Fruit fly (Drosophila melanogaster): ENCODE data around the gene mdlc.

- TF ChIP-seq psq (optimal IDR thresholded peaks at IDR 0.05) = no peak
- TF ChIP-seq usp (GFP tag; optimal IDR thresholded peaks at IDR 0.05) = no peak
- no peak for TF ChIP-seq pan (optimal IDR thresholded peaks at IDR 0.05)
- TF ChIP-seq Dll (optimal IDR thresholded peaks at IDR 0.05) = no peak
Observed at dm6 chr3R:20027841-20028240, 29.7 kb upstream of the mdlc start, which contains the start of the genes CG4424 and CG4854.
